Worm (Caenorhabditis elegans): ENCODE data around the gene ZK418.6.

ce11 chrIII:7030044-7030804 is 48.4 kb downstream of the ZK418.6 start:
- TF ChIP-seq sox-4 (tag; optimal IDR thresholded peaks at IDR 0.05) (peak; percentile 34), ama-1 (optimal IDR thresholded peaks at IDR 0.05) (no peak), fkh-6 (tag; optimal IDR thresholded peaks at IDR 0.05) (no peak), K09A11.1 (tag; optimal IDR thresholded peaks at IDR 0.05; ENCODE audit: insufficient read depth) (no peak), ceh-19 (GFP tag; optimal IDR thresholded peaks at IDR 0.05) (no peak), pax-1 (tag; optimal IDR thresholded peaks at IDR 0.05) (no peak), nhr-11 (tag; optimal IDR thresholded peaks at IDR 0.05) (no peak)
